Fruit fly (Drosophila melanogaster) whole organism, embryonic: Measurements from ENCODE around the gene Ostgamma.

Experiments
- Aef1 ChIP-seq: fragments of 200-800 bp; sonication (Bioruptor generic); IDR thresholded peaks from 3 replicates; pipeline ENCODE4 v1.3.6; 2022; ENCODE audit warnings: missing biosample characterization, missing genetic modification characterization
- BEAF-32 ChIP-seq: fragments of 200-800 bp; sonication (Bioruptor generic); optimal IDR thresholded peaks from 3 replicates; lab custom pipeline; 2017; ENCODE audit warnings: missing biosample characterization, missing genetic modification characterization, mild to moderate bottlenecking, moderate library complexity, missing genetic modification reagents
- C15 ChIP-seq: fragments of 200-800 bp; sonication (Bioruptor generic); IDR thresholded peaks from 3 replicates; pipeline ENCODE4 v1.3.6; 2022; ENCODE audit warnings: missing biosample characterization, missing genetic modification characterization
- CG10366 ChIP-seq: fragments of 200-800 bp; sonication (Bioruptor generic); IDR thresholded peaks from 2 replicates; pipeline ENCODE4 v1.3.6; 2022; ENCODE audit warnings: missing biosample characterization, missing genetic modification characterization
- CG11398 ChIP-seq: fragments of 200-800 bp; sonication (Bioruptor generic); optimal IDR thresholded peaks from 2 replicates; lab custom pipeline; 2016; ENCODE audit warnings: missing biosample characterization, missing genetic modification characterization
- CG11456 ChIP-seq: fragments of 200-800 bp; sonication (Bioruptor generic); IDR thresholded peaks from 3 replicates; pipeline ENCODE4 v1.3.6; 2022; ENCODE audit warnings: missing biosample characterization, missing genetic modification characterization
- CG11560 ChIP-seq: fragments of 200-800 bp; sonication (Bioruptor generic); IDR thresholded peaks from 3 replicates; pipeline ENCODE4 v1.3.6; 2022; ENCODE audit warnings: missing biosample characterization, missing genetic modification characterization
- CG12071 ChIP-seq: fragments of 200-800 bp; sonication (Bioruptor generic); optimal IDR thresholded peaks from 3 replicates; lab custom pipeline; 2018; ENCODE audit warnings: missing biosample characterization, mild to moderate bottlenecking, missing genetic modification characterization
- CG12769 ChIP-seq: fragments of 200-800 bp; sonication (Bioruptor generic); optimal IDR thresholded peaks from 2 replicates; lab custom pipeline; 2019; ENCODE audit warnings: missing biosample characterization, mild to moderate bottlenecking, missing genetic modification characterization, moderate library complexity
- CG15073 ChIP-seq: fragments of 200-800 bp; sonication (Bioruptor generic); optimal IDR thresholded peaks from 2 replicates; lab custom pipeline; 2016; ENCODE audit warnings: missing biosample characterization, missing genetic modification characterization
- CG1647 ChIP-seq: fragments of 200-800 bp; sonication (Bioruptor generic); optimal IDR thresholded peaks from 3 replicates; lab custom pipeline; 2016; ENCODE audit warnings: missing biosample characterization, missing genetic modification characterization
- CG1792 ChIP-seq: fragments of 200-800 bp; sonication (Bioruptor generic); optimal IDR thresholded peaks from 2 replicates; lab custom pipeline; 2016; ENCODE audit warnings: missing biosample characterization, missing genetic modification characterization
- CG18764 ChIP-seq: fragments of 200-800 bp; sonication (Bioruptor generic); optimal IDR thresholded peaks from 3 replicates; lab custom pipeline; 2016; ENCODE audit warnings: missing biosample characterization, missing genetic modification characterization
- CG32532 ChIP-seq: fragments of 200-800 bp; sonication (Bioruptor generic); IDR thresholded peaks from 2 replicates; pipeline ENCODE4 v1.3.6; 2022; ENCODE audit warnings: missing biosample characterization, missing genetic modification characterization
- CG6175 ChIP-seq: fragments of 200-800 bp; sonication (Bioruptor generic); IDR thresholded peaks from 3 replicates; pipeline ENCODE4 v1.3.6; 2022; ENCODE audit warnings: missing biosample characterization, missing genetic modification characterization
- CG6765 ChIP-seq: fragments of 200-800 bp; sonication (Bioruptor generic); optimal IDR thresholded peaks from 3 replicates; lab custom pipeline; 2017; ENCODE audit warnings: missing biosample characterization, mild to moderate bottlenecking, missing genetic modification characterization
- CG9797 ChIP-seq: fragments of 200-800 bp; sonication (Bioruptor generic); optimal IDR thresholded peaks from 3 replicates; lab custom pipeline; 2018; ENCODE audit warnings: missing biosample characterization, mild to moderate bottlenecking, missing genetic modification characterization
- CG9876 ChIP-seq: fragments of 200-800 bp; sonication (Bioruptor generic); optimal IDR thresholded peaks from 2 replicates; lab custom pipeline; 2016; ENCODE audit warnings: missing biosample characterization, missing genetic modification characterization
- CHES-1-like ChIP-seq: fragments of 200-800 bp; sonication (Bioruptor generic); optimal IDR thresholded peaks from 2 replicates; lab custom pipeline; 2016; ENCODE audit warnings: missing biosample characterization, missing genetic modification characterization
- Chrac-16 ChIP-seq: fragments of 200-800 bp; sonication (Bioruptor generic); optimal IDR thresholded peaks from 3 replicates; lab custom pipeline; 2016; ENCODE audit warnings: missing biosample characterization, missing genetic modification characterization
- Eip74EF ChIP-seq, 2 experiments: fragments of 200-800 bp in 1 of 2; fragments of >200 bp in 1 of 2; sonication (Bioruptor generic) in 1 of 2; optimal IDR thresholded peaks; 2 replicates each; lab custom pipeline; 2017 to 2019; ENCODE audit warnings: missing biosample characterization in 2 of 2, missing genetic modification characterization in 2 of 2, mild to moderate bottlenecking in 1 of 2, moderate library complexity in 1 of 2
- Fer1 ChIP-seq: fragments of 200-800 bp; sonication (Bioruptor generic); optimal IDR thresholded peaks from 2 replicates; lab custom pipeline; 2017; ENCODE audit warnings: missing biosample characterization, mild to moderate bottlenecking, missing genetic modification characterization
- HLH4C ChIP-seq: fragments of 200-800 bp; sonication (Bioruptor generic); IDR thresholded peaks from 3 replicates; pipeline ENCODE4 v1.3.6; 2022; ENCODE audit warnings: missing biosample characterization, missing genetic modification characterization; ENCODE audit not compliant: partially characterized antibody
- HLHmδ ChIP-seq: fragments of 200-800 bp; sonication (Bioruptor generic); optimal IDR thresholded peaks from 2 replicates; lab custom pipeline; 2018; ENCODE audit warnings: missing biosample characterization, mild to moderate bottlenecking, missing genetic modification characterization, moderate library complexity
- Hmx ChIP-seq: fragments of 200-800 bp; sonication (Bioruptor generic); optimal IDR thresholded peaks from 2 replicates; lab custom pipeline; 2016; ENCODE audit warnings: missing biosample characterization, missing genetic modification characterization
- Meics ChIP-seq: fragments of 200-800 bp; sonication (Bioruptor generic); optimal IDR thresholded peaks from 2 replicates; lab custom pipeline; 2017; ENCODE audit warnings: missing biosample characterization, mild to moderate bottlenecking, missing genetic modification characterization
- Nf-YB ChIP-seq: fragments of 200-800 bp; sonication (Bioruptor generic); optimal IDR thresholded peaks from 3 replicates; lab custom pipeline; 2019; ENCODE audit warnings: missing biosample characterization, mild to moderate bottlenecking, missing genetic modification characterization, moderate library complexity
- Oli ChIP-seq: fragments of 200-800 bp; sonication (Bioruptor generic); optimal IDR thresholded peaks from 2 replicates; lab custom pipeline; 2018; ENCODE audit warnings: missing biosample characterization, mild to moderate bottlenecking, missing genetic modification characterization, moderate library complexity
- Sry-β ChIP-seq: fragments of 200-800 bp; sonication (Bioruptor generic); optimal IDR thresholded peaks from 2 replicates; lab custom pipeline; 2018; ENCODE audit warnings: missing biosample characterization, mild to moderate bottlenecking, missing genetic modification characterization, moderate library complexity
- Trl ChIP-seq, 3 experiments: fragments of >200 bp in 2 of 3; fragments of 200-800 bp in 1 of 3; sonication (Bioruptor generic) in 1 of 3; optimal IDR thresholded peaks; 2 replicates in 1 of 3; 3 replicates in 2 of 3; lab custom pipeline; 2016 to 2017; ENCODE audit warnings: missing biosample characterization in 1 of 3, missing genetic modification characterization in 1 of 3
- ap ChIP-seq: fragments of 200-800 bp; sonication (Bioruptor generic); IDR thresholded peaks from 2 replicates; pipeline ENCODE4 v1.3.6; 2022; ENCODE audit warnings: missing biosample characterization, missing genetic modification characterization
- chif ChIP-seq, 2 experiments: fragments of 200-800 bp; sonication (Bioruptor generic); optimal IDR thresholded peaks; 3 replicates each; lab custom pipeline; 2016; ENCODE audit warnings: missing biosample characterization in 2 of 2, missing genetic modification characterization in 2 of 2
- chinmo ChIP-seq: fragments of 200-800 bp; sonication (Bioruptor generic); IDR thresholded peaks from 4 replicates; pipeline ENCODE4 v1.3.6; 2022; ENCODE audit warnings: missing biosample characterization, missing genetic modification characterization; ENCODE audit not compliant: partially characterized antibody
- chm ChIP-seq: fragments of 200-800 bp; sonication (Bioruptor generic); IDR thresholded peaks from 2 replicates; pipeline ENCODE4 v1.3.6; 2022; ENCODE audit warnings: missing biosample characterization, missing genetic modification characterization
- corto ChIP-seq: fragments of 200-800 bp; sonication (Bioruptor generic); optimal IDR thresholded peaks from 2 replicates; lab custom pipeline; 2016; ENCODE audit warnings: missing biosample characterization, mild to moderate bottlenecking, missing genetic modification characterization, moderate library complexity
- crc ChIP-seq: fragments of 200-800 bp; sonication (Bioruptor generic); optimal IDR thresholded peaks from 2 replicates; lab custom pipeline; 2016; ENCODE audit warnings: missing biosample characterization, missing genetic modification characterization
- croc ChIP-seq: fragments of 200-800 bp; sonication (Bioruptor generic); conservative IDR thresholded peaks from 3 replicates; pipeline ENCODE4 v1.3.6; 2022; ENCODE audit warnings: missing biosample characterization, missing genetic modification characterization
- cwo ChIP-seq: fragments of 200-800 bp; sonication (Bioruptor generic); optimal IDR thresholded peaks from 3 replicates; lab custom pipeline; 2017; ENCODE audit warnings: missing biosample characterization, missing genetic modification characterization, mild to moderate bottlenecking, moderate library complexity, missing genetic modification reagents
- dm ChIP-seq: fragments of 200-800 bp; sonication (Bioruptor generic); optimal IDR thresholded peaks from 3 replicates; lab custom pipeline; 2016; ENCODE audit warnings: missing biosample characterization, missing genetic modification characterization
- eyg ChIP-seq: fragments of 200-800 bp; sonication (Bioruptor generic); optimal IDR thresholded peaks from 3 replicates; lab custom pipeline; 2016; ENCODE audit warnings: missing biosample characterization, missing genetic modification characterization
- gce ChIP-seq: fragments of 200-800 bp; sonication (Bioruptor generic); IDR thresholded peaks from 3 replicates; pipeline ENCODE4 v1.3.6; 2022; ENCODE audit warnings: missing biosample characterization, missing genetic modification characterization
- gro ChIP-seq: fragments of 200-800 bp; sonication (Bioruptor generic); optimal IDR thresholded peaks from 2 replicates; lab custom pipeline; 2016; ENCODE audit warnings: missing biosample characterization, missing genetic modification characterization
- klu ChIP-seq: fragments of 200-800 bp; sonication (Bioruptor generic); IDR thresholded peaks from 2 replicates; pipeline ENCODE4 v1.3.6; 2022; ENCODE audit warnings: missing biosample characterization, missing genetic modification characterization
- p53 ChIP-seq: fragments of 200-800 bp; sonication (Bioruptor generic); optimal IDR thresholded peaks from 2 replicates; lab custom pipeline; 2016; ENCODE audit warnings: missing biosample characterization, missing genetic modification characterization
- pum ChIP-seq: fragments of 200-800 bp; sonication (Bioruptor generic); optimal IDR thresholded peaks from 2 replicates; lab custom pipeline; 2016; ENCODE audit warnings: missing biosample characterization, missing genetic modification characterization
- sim ChIP-seq: fragments of 200-800 bp; sonication (Bioruptor generic); IDR thresholded peaks from 2 replicates; pipeline ENCODE4 v1.3.6; 2022; ENCODE audit warnings: missing biosample characterization, missing genetic modification characterization
- stc ChIP-seq: fragments of 200-800 bp; sonication (Bioruptor generic); IDR thresholded peaks from 2 replicates; pipeline ENCODE4 v1.3.6; 2022; ENCODE audit warnings: missing biosample characterization, missing genetic modification characterization
- tap ChIP-seq: fragments of 200-800 bp; optimal IDR thresholded peaks from 3 replicates; lab custom pipeline; 2019; ENCODE audit warnings: missing biosample characterization, mild to moderate bottlenecking, missing genetic modification characterization, moderate library complexity
- toy ChIP-seq: fragments of 200-800 bp; sonication (Bioruptor generic); IDR thresholded peaks from 2 replicates; pipeline ENCODE4 v1.3.6; 2022; ENCODE audit warnings: missing biosample characterization, missing genetic modification characterization

Gene Ostgamma

dm6 chr2L:8280225-8280624 is 27.8 kb downstream of the Ostgamma start (continued):
- TF ChIP-seq chm (GFP tag; lab: Robert Waterston, UW) (0 out of 2 replicates have a peak, but pooled peaks have one; percentile 11), Trl (optimal IDR thresholded peaks at IDR 0.05; lab: Kevin White, UChicago) (peak; percentile 5 to 6), Trl (GFP tag; optimal IDR thresholded peaks at IDR 0.05; lab: Kevin White, UChicago) (no peak), cwo (peak; percentile 60), C15 (GFP tag; lab: Robert Waterston, UW) (no peak), CG11560 (tag; lab: Robert Waterston, UW) (no peak), CG9797 (no peak), CG12769 (tag; lab: Kevin White, UChicago) (peak; percentile 44), HLHmδ (GFP tag; lab: Kevin White, UChicago) (peak; percentile 25), stc (GFP tag; lab: Robert Waterston, UW) (no peak), HLH4C (GFP tag; lab: Robert Waterston, UW) (no peak), CG1792 (GFP tag; lab: Kevin White, UChicago) (no peak)

DNA sequence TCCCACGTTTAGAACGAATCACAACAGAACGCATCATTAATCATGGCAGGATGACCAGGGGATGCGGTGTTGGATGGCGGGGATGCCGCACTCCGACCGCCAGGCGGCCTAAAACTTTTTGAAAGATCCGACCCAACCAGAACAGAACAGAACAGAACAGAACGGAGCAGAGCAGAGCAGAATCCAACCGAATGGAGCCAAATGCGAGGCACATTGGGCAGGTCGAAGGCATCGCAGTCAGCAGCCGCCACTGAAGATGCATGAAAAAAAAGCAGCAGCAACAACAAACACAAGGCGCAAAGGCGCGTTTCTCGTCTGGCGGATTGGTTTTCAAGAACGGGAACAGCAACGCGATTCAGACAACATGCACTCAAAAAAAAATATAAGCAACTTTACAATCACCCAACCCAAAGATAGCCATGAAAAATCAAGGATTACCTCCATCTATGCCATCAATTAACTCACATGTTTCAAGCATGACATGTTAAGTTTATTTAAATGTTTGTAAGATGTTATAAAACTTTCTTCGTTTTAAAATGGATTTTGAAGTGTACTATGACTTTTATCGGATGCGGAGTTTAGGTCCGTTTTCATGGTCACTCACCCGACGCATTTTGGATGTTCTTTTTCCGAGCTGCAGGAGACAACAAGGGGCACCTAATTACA is 28.5 kb downstream of the Ostgamma start:
- TF ChIP-seq sim (GFP tag; lab: Robert Waterston, UW), result peak; percentile 73
- no peak for TF ChIP-seq BEAF-32 (GFP tag; lab: Kevin White, UChicago)
- no peak for TF ChIP-seq CG15073 (GFP tag; lab: Kevin White, UChicago)
- peak; percentile 8 for TF ChIP-seq crc (GFP tag; lab: Kevin White, UChicago)
- TF ChIP-seq gce, result no peak
- peak; percentile 46 for TF ChIP-seq tap
- peak; percentile 24 for TF ChIP-seq CG18764
- peak; percentile 76 for TF ChIP-seq croc (GFP tag; lab: Robert Waterston, UW)
- TF ChIP-seq Oli (tag; lab: Kevin White, UChicago), result peak; percentile 71
- no peak for TF ChIP-seq chinmo (GFP tag; lab: Robert Waterston, UW)
- peak in 1 of 2 experiments; percentile 17 for TF ChIP-seq Eip74EF (GFP tag; optimal IDR thresholded peaks at IDR 0.05; lab: Kevin White, UChicago)
- TF ChIP-seq eyg (GFP tag; lab: Kevin White, UChicago), result no peak
- peak; percentile 16 for TF ChIP-seq dm
- no peak for TF ChIP-seq CG12071
- peak; percentile 71 for TF ChIP-seq pum
- TF ChIP-seq toy (GFP tag; lab: Robert Waterston, UW), result no peak
- no peak for TF ChIP-seq Aef1 (GFP tag; lab: Robert Waterston, UW)
- no peak for TF ChIP-seq CG11398
- TF ChIP-seq CG1647 (GFP tag; lab: Kevin White, UChicago), result peak; percentile 24
- peak; percentile 94 for TF ChIP-seq corto (GFP tag; lab: Kevin White, UChicago)
- peak; percentile 73 for TF ChIP-seq Chrac-16
- TF ChIP-seq CG11456 (GFP tag; lab: Robert Waterston, UW), result no peak
- TF ChIP-seq ap (GFP tag; lab: Robert Waterston, UW), result no peak
- TF ChIP-seq Fer1 (GFP tag; lab: Kevin White, UChicago), result no peak
- peak; percentile 13 for TF ChIP-seq gro (GFP tag; lab: Kevin White, UChicago)
- peak; percentile 18; the same call in 1 of the 2 replicates for TF ChIP-seq klu
- TF ChIP-seq chif (GFP tag; optimal IDR thresholded peaks at IDR 0.05; lab: Kevin White, UChicago), result peak; percentile 45 to 78
- TF ChIP-seq Meics (GFP tag; lab: Kevin White, UChicago), result peak; percentile 4
- TF ChIP-seq p53 (GFP tag; lab: Kevin White, UChicago), result no peak
- TF ChIP-seq CG9876 (GFP tag; lab: Kevin White, UChicago), result no peak
- peak; percentile 39 for TF ChIP-seq CG10366 (GFP tag; lab: Robert Waterston, UW)
- no peak for TF ChIP-seq CG6765 (GFP tag; lab: Kevin White, UChicago)
- TF ChIP-seq CG6175 (GFP tag; lab: Robert Waterston, UW), result no peak
- TF ChIP-seq CHES-1-like (GFP tag; lab: Kevin White, UChicago), result peak; percentile 27
- peak; percentile 39 for TF ChIP-seq Nf-YB
- peak; percentile 7; the same call in 1 of the 2 replicates for TF ChIP-seq CG32532
- no peak for TF ChIP-seq Hmx
- TF ChIP-seq Sry-β (GFP tag; lab: Kevin White, UChicago), result peak; percentile 24
